Fruit fly (Drosophila melanogaster) whole organism, embryonic: ENCODE measurements around the gene Dpy-30L1.

Source experiments
- Atf6 ChIP-seq: fragments of 200-800 bp; sonication (Bioruptor generic); IDR thresholded peaks from 2 replicates; pipeline ENCODE4 v1.3.6; 2022; ENCODE audit warnings: missing biosample characterization, missing genetic modification characterization
- Bgb ChIP-seq: fragments of 200-800 bp; sonication (Bioruptor generic); IDR thresholded peaks from 2 replicates; pipeline ENCODE4 v1.3.6; 2022; ENCODE audit warnings: missing biosample characterization, missing genetic modification characterization; ENCODE audit not compliant: partially characterized antibody
- CG11085 ChIP-seq: fragments of 200-800 bp; sonication (Bioruptor generic); IDR thresholded peaks from 2 replicates; pipeline ENCODE4 v1.3.6; 2022; ENCODE audit warnings: missing biosample characterization, missing genetic modification characterization
- CG11456 ChIP-seq: fragments of 200-800 bp; sonication (Bioruptor generic); IDR thresholded peaks from 3 replicates; pipeline ENCODE4 v1.3.6; 2022; ENCODE audit warnings: missing biosample characterization, missing genetic modification characterization
- CG11723 ChIP-seq: fragments of 200-800 bp; sonication (Bioruptor generic); optimal IDR thresholded peaks from 2 replicates; lab custom pipeline; 2017; ENCODE audit warnings: missing biosample characterization, mild to moderate bottlenecking, missing genetic modification characterization
- CG12071 ChIP-seq: fragments of 200-800 bp; sonication (Bioruptor generic); optimal IDR thresholded peaks from 3 replicates; lab custom pipeline; 2018; ENCODE audit warnings: missing biosample characterization, mild to moderate bottlenecking, missing genetic modification characterization
- CG12744 ChIP-seq: fragments of 200-800 bp; sonication (Bioruptor generic); optimal IDR thresholded peaks from 2 replicates; lab custom pipeline; 2016; ENCODE audit warnings: missing biosample characterization, missing genetic modification characterization
- CG13424 ChIP-seq: fragments of 200-800 bp; sonication (Bioruptor generic); optimal IDR thresholded peaks from 2 replicates; lab custom pipeline; 2019; ENCODE audit warnings: missing biosample characterization, mild to moderate bottlenecking, missing genetic modification characterization, moderate library complexity
- CG2678 ChIP-seq: fragments of 200-800 bp; sonication (Bioruptor generic); optimal IDR thresholded peaks from 3 replicates; lab custom pipeline; 2019; ENCODE audit warnings: missing biosample characterization, mild to moderate bottlenecking, missing genetic modification characterization, moderate library complexity
- CG3163 ChIP-seq: fragments of 200-800 bp; sonication (Bioruptor generic); optimal IDR thresholded peaks from 3 replicates; lab custom pipeline; 2016; ENCODE audit warnings: missing biosample characterization, missing genetic modification characterization
- CG34224 ChIP-seq: fragments of 200-800 bp; sonication (Bioruptor generic); IDR thresholded peaks from 3 replicates; pipeline ENCODE4 v1.3.6; 2022; ENCODE audit warnings: missing biosample characterization, missing genetic modification characterization; ENCODE audit not compliant: partially characterized antibody
- CG4282 ChIP-seq: fragments of 200-800 bp; sonication (Bioruptor generic); optimal IDR thresholded peaks from 2 replicates; lab custom pipeline; 2016; ENCODE audit warnings: missing biosample characterization, missing genetic modification characterization
- CG4617 ChIP-seq: fragments of 200-800 bp; sonication (Bioruptor generic); optimal IDR thresholded peaks from 3 replicates; lab custom pipeline; 2016; ENCODE audit warnings: missing biosample characterization, missing genetic modification characterization, borderline replicate concordance
- CG5245 ChIP-seq: fragments of 200-800 bp; sonication (Bioruptor generic); optimal IDR thresholded peaks from 3 replicates; lab custom pipeline; 2016; ENCODE audit warnings: missing biosample characterization, missing genetic modification characterization
- CG7271 ChIP-seq: fragments of 200-800 bp; sonication (Bioruptor generic); optimal IDR thresholded peaks from 2 replicates; lab custom pipeline; 2018; ENCODE audit warnings: missing biosample characterization, mild to moderate bottlenecking, missing genetic modification characterization, moderate library complexity
- CG7786 ChIP-seq: fragments of 200-800 bp; sonication (Bioruptor generic); optimal IDR thresholded peaks from 2 replicates; lab custom pipeline; 2016; ENCODE audit warnings: missing biosample characterization, missing genetic modification characterization
- CG7839 ChIP-seq: fragments of 200-800 bp; sonication (Bioruptor generic); optimal IDR thresholded peaks from 3 replicates; lab custom pipeline; 2018; ENCODE audit warnings: missing biosample characterization, mild to moderate bottlenecking, missing genetic modification characterization, moderate library complexity
- CG8281 ChIP-seq: fragments of 200-800 bp; sonication (Bioruptor generic); optimal IDR thresholded peaks from 2 replicates; lab custom pipeline; 2018; ENCODE audit warnings: missing biosample characterization, mild to moderate bottlenecking, missing genetic modification characterization, moderate library complexity
- CG8388 ChIP-seq: fragments of 200-800 bp; sonication (Bioruptor generic); optimal IDR thresholded peaks from 2 replicates; lab custom pipeline; 2019; ENCODE audit warnings: missing biosample characterization, mild to moderate bottlenecking, missing genetic modification characterization, moderate library complexity
- CG8478 ChIP-seq: fragments of >200 bp; optimal IDR thresholded peaks from 2 replicates; lab custom pipeline; 2018
- CTCF ChIP-seq: fragments of 200-800 bp; sonication (Bioruptor generic); optimal IDR thresholded peaks from 2 replicates; lab custom pipeline; 2017; ENCODE audit warnings: missing biosample characterization, mild to moderate bottlenecking, missing genetic modification characterization, moderate library complexity
- Chrac-16 ChIP-seq: fragments of 200-800 bp; sonication (Bioruptor generic); optimal IDR thresholded peaks from 3 replicates; lab custom pipeline; 2016; ENCODE audit warnings: missing biosample characterization, missing genetic modification characterization
- Dll ChIP-seq: fragments of 200-800 bp; sonication (Bioruptor generic); IDR thresholded peaks from 4 replicates; pipeline ENCODE4 v1.3.6; 2022; ENCODE audit warnings: missing biosample characterization, missing genetic modification characterization; ENCODE audit not compliant: partially characterized antibody
- ERR ChIP-seq: fragments of 200-800 bp; sonication (Bioruptor generic); optimal IDR thresholded peaks from 2 replicates; lab custom pipeline; 2016; ENCODE audit warnings: missing biosample characterization, missing genetic modification characterization
- Ets97D ChIP-seq: fragments of 200-800 bp; sonication (Bioruptor generic); optimal IDR thresholded peaks from 3 replicates; lab custom pipeline; 2016; ENCODE audit warnings: missing biosample characterization, missing genetic modification characterization
- Jarid2 ChIP-seq: fragments of 200-800 bp; sonication (Bioruptor generic); optimal IDR thresholded peaks from 3 replicates; lab custom pipeline; 2017; ENCODE audit warnings: mild to moderate bottlenecking, missing biosample characterization, missing genetic modification reagents, missing genetic modification characterization
- Lhr ChIP-seq: fragments of 200-800 bp; sonication (Bioruptor generic); optimal IDR thresholded peaks from 3 replicates; lab custom pipeline; 2017; ENCODE audit warnings: mild to moderate bottlenecking, missing biosample characterization, missing genetic modification reagents, missing genetic modification characterization
- Oli ChIP-seq: fragments of 200-800 bp; sonication (Bioruptor generic); optimal IDR thresholded peaks from 2 replicates; lab custom pipeline; 2018; ENCODE audit warnings: missing biosample characterization, mild to moderate bottlenecking, missing genetic modification characterization, moderate library complexity
- Taf1 ChIP-seq: fragments of 200-800 bp; sonication (Bioruptor generic); IDR thresholded peaks from 2 replicates; pipeline ENCODE4 v1.3.6; 2022; ENCODE audit warnings: missing biosample characterization, missing genetic modification characterization
- bigmax ChIP-seq: fragments of 200-800 bp; sonication (Bioruptor generic); optimal IDR thresholded peaks from 2 replicates; lab custom pipeline; 2018; ENCODE audit warnings: missing biosample characterization, mild to moderate bottlenecking, missing genetic modification characterization
- br ChIP-seq: fragments of >200 bp; optimal IDR thresholded peaks from 2 replicates; lab custom pipeline; 2017
- da ChIP-seq: fragments of 200-800 bp; sonication (Bioruptor generic); optimal IDR thresholded peaks from 2 replicates; lab custom pipeline; 2016; ENCODE audit warnings: missing biosample characterization, missing genetic modification characterization
- disco-r ChIP-seq: fragments of 200-800 bp; sonication (Bioruptor generic); optimal IDR thresholded peaks from 2 replicates; lab custom pipeline; 2016; ENCODE audit warnings: missing biosample characterization, missing genetic modification characterization
- ftz-f1 ChIP-seq: fragments of 200-800 bp; sonication (Bioruptor generic); optimal IDR thresholded peaks from 2 replicates; lab custom pipeline; 2016; ENCODE audit warnings: missing biosample characterization, missing genetic modification characterization
- gem ChIP-seq: fragments of 200-800 bp; sonication (Bioruptor generic); optimal IDR thresholded peaks from 2 replicates; lab custom pipeline; 2019; ENCODE audit warnings: missing biosample characterization, mild to moderate bottlenecking, missing genetic modification characterization, moderate library complexity
- grn ChIP-seq: fragments of 200-800 bp; sonication (Bioruptor generic); optimal IDR thresholded peaks from 3 replicates; lab custom pipeline; 2017; ENCODE audit warnings: missing biosample characterization, missing genetic modification characterization
- her ChIP-seq: fragments of 200-800 bp; sonication (Bioruptor generic); optimal IDR thresholded peaks from 2 replicates; lab custom pipeline; 2016; ENCODE audit warnings: missing biosample characterization, missing genetic modification characterization
- maf-S ChIP-seq: fragments of 200-800 bp; sonication (Bioruptor generic); optimal IDR thresholded peaks from 2 replicates; lab custom pipeline; 2016; ENCODE audit warnings: missing biosample characterization, missing genetic modification characterization
- mam ChIP-seq: fragments of 200-800 bp; sonication (Bioruptor generic); optimal IDR thresholded peaks from 3 replicates; lab custom pipeline; 2016; ENCODE audit warnings: missing biosample characterization, missing genetic modification characterization
- mld ChIP-seq: fragments of 200-800 bp; sonication (Bioruptor generic); IDR thresholded peaks from 3 replicates; pipeline ENCODE4 v1.3.6; 2022; ENCODE audit warnings: missing biosample characterization, missing genetic modification characterization; ENCODE audit not compliant: partially characterized antibody
- nerfin-1 ChIP-seq: fragments of 200-800 bp; sonication (Bioruptor generic); optimal IDR thresholded peaks from 3 replicates; lab custom pipeline; 2019; ENCODE audit warnings: missing biosample characterization, mild to moderate bottlenecking, missing genetic modification characterization, moderate library complexity
- prd ChIP-seq, 3 experiments: fragments of >200 bp in 2 of 3; fragments of 200-800 bp in 1 of 3; sonication (Bioruptor generic) in 1 of 3; optimal IDR thresholded peaks in 2 of 3; IDR thresholded peaks in 1 of 3; 2 replicates in 2 of 3; 3 replicates in 1 of 3; pipeline versions ENCODE4 v1.3.6 to Lab custom; 2017 to 2022; ENCODE audit warnings: missing biosample characterization in 1 of 3, missing genetic modification characterization in 1 of 3
- schlank ChIP-seq: fragments of 200-800 bp; sonication (Bioruptor generic); optimal IDR thresholded peaks from 2 replicates; lab custom pipeline; 2018; ENCODE audit warnings: missing biosample characterization, mild to moderate bottlenecking, missing genetic modification characterization
- sim ChIP-seq: fragments of 200-800 bp; sonication (Bioruptor generic); IDR thresholded peaks from 2 replicates; pipeline ENCODE4 v1.3.6; 2022; ENCODE audit warnings: missing biosample characterization, missing genetic modification characterization
- sug ChIP-seq: fragments of 200-800 bp; optimal IDR thresholded peaks from 2 replicates; lab custom pipeline; 2019; ENCODE audit warnings: missing biosample characterization, mild to moderate bottlenecking, missing genetic modification characterization, moderate library complexity
- trem ChIP-seq: fragments of 200-800 bp; optimal IDR thresholded peaks from 3 replicates; lab custom pipeline; 2019; ENCODE audit warnings: missing biosample characterization, mild to moderate bottlenecking, missing genetic modification characterization, moderate library complexity
- trh ChIP-seq: fragments of 200-800 bp; sonication (Bioruptor generic); optimal IDR thresholded peaks from 2 replicates; lab custom pipeline; 2016; ENCODE audit warnings: missing biosample characterization, missing genetic modification characterization
- tx ChIP-seq: fragments of 200-800 bp; sonication (Bioruptor generic); optimal IDR thresholded peaks from 2 replicates; lab custom pipeline; 2016; ENCODE audit warnings: missing biosample characterization, missing genetic modification characterization
- vvl ChIP-seq: fragments of 200-800 bp; sonication (Bioruptor generic); IDR thresholded peaks from 2 replicates; pipeline ENCODE4 v1.3.6; 2022; ENCODE audit warnings: missing biosample characterization, missing genetic modification characterization
- zf30C ChIP-seq: fragments of 200-800 bp; sonication (Bioruptor generic); optimal IDR thresholded peaks from 3 replicates; lab custom pipeline; 2018; ENCODE audit warnings: missing biosample characterization, mild to moderate bottlenecking, missing genetic modification characterization

Gene Dpy-30L1

dm6 chr2L:10751879-10752620 lies 19.6 kb downstream of the Dpy-30L1 start (continued):
- no peak for TF ChIP-seq CG8478
- TF ChIP-seq grn: peak; percentile 98
- peak; percentile 74 for TF ChIP-seq her (GFP tag; lab: Kevin White, UChicago)
- TF ChIP-seq Chrac-16 (GFP tag; lab: Kevin White, UChicago): peak; percentile 26
- peak; percentile 76 for TF ChIP-seq maf-S (GFP tag; lab: Kevin White, UChicago)
- TF ChIP-seq CG7271: peak; percentile 88
- TF ChIP-seq CTCF (GFP tag; lab: Kevin White, UChicago): peak; percentile 22
- TF ChIP-seq CG12071 (GFP tag; lab: Kevin White, UChicago): peak; percentile 86
- TF ChIP-seq CG7839 (tag; lab: Kevin White, UChicago): peak; percentile 65
- peak; percentile 38 for TF ChIP-seq mam (GFP tag; lab: Kevin White, UChicago)
- TF ChIP-seq Bgb: no peak
- TF ChIP-seq sug: peak; percentile 80
- TF ChIP-seq CG4282 (GFP tag; lab: Kevin White, UChicago): peak; percentile 74
- peak; percentile 80 for TF ChIP-seq disco-r (GFP tag; lab: Kevin White, UChicago)
- peak; percentile 91 for TF ChIP-seq CG11723
- TF ChIP-seq tx (GFP tag; lab: Kevin White, UChicago): peak; percentile 64
- TF ChIP-seq CG7786 (GFP tag; lab: Kevin White, UChicago): peak; percentile 71
- peak; percentile 91 for TF ChIP-seq nerfin-1
- peak; percentile 67 for TF ChIP-seq schlank
- TF ChIP-seq ERR (GFP tag; lab: Kevin White, UChicago): peak; percentile 76
- TF ChIP-seq zf30C (GFP tag; lab: Kevin White, UChicago): no peak
- peak; percentile 86 for TF ChIP-seq vvl (GFP tag; lab: Robert Waterston, UW)
- TF ChIP-seq CG11085: no peak
- TF ChIP-seq trh (GFP tag; lab: Kevin White, UChicago): peak; percentile 88
- peak; percentile 80 for TF ChIP-seq CG11456 (GFP tag; lab: Robert Waterston, UW)
- TF ChIP-seq Ets97D (GFP tag; lab: Kevin White, UChicago): peak; percentile 54
- TF ChIP-seq Lhr: peak; percentile 95
- peak; percentile 82 for TF ChIP-seq CG13424 (tag; lab: Kevin White, UChicago)
- no peak for TF ChIP-seq Dll (GFP tag; lab: Robert Waterston, UW)
- no peak for TF ChIP-seq ftz-f1 (GFP tag; lab: Kevin White, UChicago)
- TF ChIP-seq CG8281 (tag; lab: Kevin White, UChicago): peak; percentile 78
- no peak for TF ChIP-seq Taf1 (GFP tag; lab: Robert Waterston, UW)
- TF ChIP-seq CG12744 (GFP tag; lab: Kevin White, UChicago): peak; percentile 84
- TF ChIP-seq sim (GFP tag; lab: Robert Waterston, UW): peak; percentile 82
- peak; percentile 72 for TF ChIP-seq CG3163 (GFP tag; lab: Kevin White, UChicago)
- TF ChIP-seq da (GFP tag; lab: Kevin White, UChicago): peak; percentile 94
- peak; percentile 75 for TF ChIP-seq Oli (tag; lab: Kevin White, UChicago)
- TF ChIP-seq CG2678 (tag; lab: Kevin White, UChicago): peak; percentile 88
- peak; percentile 53 for TF ChIP-seq CG4617
- TF ChIP-seq gem (tag; lab: Kevin White, UChicago): peak; percentile 90
- peak; percentile 76 for TF ChIP-seq Jarid2 (GFP tag; lab: Kevin White, UChicago)
- peak; percentile 69 for TF ChIP-seq bigmax (GFP tag; lab: Kevin White, UChicago)
- TF ChIP-seq prd (optimal IDR thresholded peaks at IDR 0.05; lab: Kevin White, UChicago): no peak
- peak; percentile 66 for TF ChIP-seq prd (GFP tag; IDR thresholded peaks at IDR 0.05; lab: Robert Waterston, UW)
- peak; percentile 84 for TF ChIP-seq CG5245 (GFP tag; lab: Kevin White, UChicago)
- TF ChIP-seq CG8388 (GFP tag; lab: Kevin White, UChicago): peak; percentile 57
- TF ChIP-seq br (lab: Kevin White, UChicago): no peak
- TF ChIP-seq Atf6 (GFP tag; lab: Robert Waterston, UW): 0 out of 2 replicates have a peak, but pooled peaks have one; percentile 37
- TF ChIP-seq mld (GFP tag; lab: Robert Waterston, UW): no peak
- TF ChIP-seq trem (tag; lab: Kevin White, UChicago): peak; percentile 62
- no peak for TF ChIP-seq CG34224 (GFP tag; lab: Robert Waterston, UW)
